Worm (Caenorhabditis elegans) whole organism, late embryonic: ENCODE data around the gene B0303.4.

Experiments used
- K09A11.1 ChIP-seq: sonication (generic microtip); optimal IDR thresholded peaks from 2 replicates; lab custom pipeline; 2017; ENCODE audit warnings: antibody characterized with exemption, mild to moderate bottlenecking, missing genetic modification characterization, missing compliant biosample characterization; ENCODE audit not compliant: insufficient read depth
- ets-4 ChIP-seq: sonication (generic microtip); optimal IDR thresholded peaks from 2 replicates; lab custom pipeline; 2016; ENCODE audit warnings: missing genetic modification characterization, missing compliant biosample characterization
- lin-11 ChIP-seq: fragments of 200-800 bp; sonication (Bioruptor generic); optimal IDR thresholded peaks from 2 replicates; lab custom pipeline; 2018; ENCODE audit warnings: mild to moderate bottlenecking, missing genetic modification characterization, missing compliant biosample characterization
- madf-2 ChIP-seq: sonication (generic microtip); optimal IDR thresholded peaks from 2 replicates; lab custom pipeline; 2017; ENCODE audit warnings: missing genetic modification characterization, missing compliant biosample characterization
- nhr-11 ChIP-seq: fragments of 150-350 bp; optimal IDR thresholded peaks from 2 replicates; lab custom pipeline; 2014; ENCODE audit warnings: missing biosample characterization, missing genetic modification characterization
- nhr-232 ChIP-seq: sonication (generic microtip); optimal IDR thresholded peaks from 2 replicates; lab custom pipeline; 2016; ENCODE audit warnings: missing genetic modification characterization, missing compliant biosample characterization
- tbx-2 ChIP-seq: sonication (generic microtip); optimal IDR thresholded peaks from 2 replicates; lab custom pipeline; 2016; ENCODE audit warnings: missing genetic modification characterization, missing compliant biosample characterization
- zip-5 ChIP-seq: sonication (generic microtip); optimal IDR thresholded peaks from 2 replicates; lab custom pipeline; 2016; ENCODE audit warnings: missing genetic modification characterization, missing compliant biosample characterization

- TF ChIP-seq K09A11.1 (tag; lab: Kevin White, UChicago) (no peak), madf-2 (tag; lab: Kevin White, UChicago) (no peak), ets-4 (tag; lab: Kevin White, UChicago) (no peak), nhr-11 (tag; lab: Kevin White, UChicago) (no peak), lin-11 (tag; lab: Kevin White, UChicago) (no peak), tbx-2 (tag; lab: Kevin White, UChicago) (no peak), zip-5 (no peak), nhr-232 (no peak)
These were observed 23.3 kb downstream of the B0303.4 start for ce11 chrIII:8712968-8713367.
